Worm (Caenorhabditis elegans) whole organism, L4 larva: ENCODE data around the gene C18D11.10.
A peak's percentile ranks its signal among the peaks of the same experiment; 100 is the strongest.

Source experiments
- F10B5.3 ChIP-seq: sonication (generic microtip); optimal IDR thresholded peaks from 2 replicates; lab custom pipeline; 2016; ENCODE audit warnings: mild to moderate bottlenecking, missing genetic modification characterization, missing compliant biosample characterization
- F26F4.8 ChIP-seq: fragments of 200-800 bp; sonication (Bioruptor generic); conservative IDR thresholded peaks from 2 replicates; pipeline ENCODE4 v1.3.6; 2022; ENCODE audit warnings: missing genetic modification characterization, missing compliant biosample characterization
- T26A8.4 ChIP-seq: fragments of 200-800 bp; sonication (Bioruptor generic); IDR thresholded peaks from 2 replicates; pipeline ENCODE4 v1.3.6; 2022; ENCODE audit warnings: missing genetic modification characterization, missing compliant biosample characterization
- Y5F2A.4 ChIP-seq: fragments of 200-800 bp; sonication (Bioruptor generic); optimal IDR thresholded peaks from 2 replicates; lab custom pipeline; 2018; ENCODE audit warnings: mild to moderate bottlenecking, missing genetic modification characterization, missing compliant biosample characterization
- arid-1 ChIP-seq: fragments of 200-800 bp; sonication (Bioruptor generic); conservative IDR thresholded peaks from 2 replicates; pipeline ENCODE4 v1.3.6; 2022; ENCODE audit warnings: missing genetic modification reagents, missing genetic modification characterization, missing compliant biosample characterization
- daf-16 ChIP-seq, 3 experiments: sonication (generic microtip); optimal IDR thresholded peaks; 2 replicates each; lab custom pipeline; 2016 to 2017; ENCODE audit warnings: missing genetic modification characterization in 3 of 3, missing genetic modification reagents in 3 of 3, mild to moderate bottlenecking in 2 of 3, missing compliant biosample characterization in 2 of 3, missing biosample characterization in 1 of 3, moderate library complexity in 1 of 3
- dmd-8 ChIP-seq: fragments of 200-800 bp; sonication (Bioruptor generic); IDR thresholded peaks from 2 replicates; pipeline ENCODE4 v1.3.6; 2022; ENCODE audit warnings: missing genetic modification characterization, missing compliant biosample characterization
- fkh-10 ChIP-seq: fragments of 150-350 bp; optimal IDR thresholded peaks from 2 replicates; lab custom pipeline; 2014; ENCODE audit warnings: missing biosample characterization, missing genetic modification reagents, missing genetic modification characterization
- gei-8 ChIP-seq: fragments of 200-800 bp; sonication (Bioruptor generic); optimal IDR thresholded peaks from 2 replicates; lab custom pipeline; 2018; ENCODE audit warnings: mild to moderate bottlenecking, missing genetic modification characterization, missing compliant biosample characterization
- hlh-11 ChIP-seq: fragments of 200-800 bp; sonication (Bioruptor generic); optimal IDR thresholded peaks from 2 replicates; lab custom pipeline; 2018; ENCODE audit warnings: mild to moderate bottlenecking, missing genetic modification characterization, missing compliant biosample characterization
- hmg-1.1 ChIP-seq: fragments of 200-800 bp; sonication (Bioruptor generic); IDR thresholded peaks from 2 replicates; pipeline ENCODE4 v1.3.6; 2022; ENCODE audit warnings: missing genetic modification reagents, missing genetic modification characterization, missing compliant biosample characterization
- jun-1 ChIP-seq: fragments of 150-350 bp; optimal IDR thresholded peaks from 2 replicates; lab custom pipeline; 2014; ENCODE audit warnings: missing biosample characterization, missing genetic modification reagents, missing genetic modification characterization
- lin-15B ChIP-seq: fragments of 150-350 bp; sonication (generic microtip); optimal IDR thresholded peaks from 3 replicates; lab custom pipeline; 2014; ENCODE audit warnings: missing biosample characterization, missing genetic modification characterization
- lin-38 ChIP-seq: fragments of 200-800 bp; sonication (Bioruptor generic); IDR thresholded peaks from 2 replicates; pipeline ENCODE4 v1.3.6; 2022; ENCODE audit warnings: missing genetic modification reagents, missing genetic modification characterization, missing compliant biosample characterization
- mdt-29 ChIP-seq: fragments of 200-800 bp; sonication (Bioruptor generic); IDR thresholded peaks from 2 replicates; pipeline ENCODE4 v1.3.6; 2022; ENCODE audit warnings: missing genetic modification reagents, missing genetic modification characterization, missing compliant biosample characterization
- mxl-2 ChIP-seq: fragments of 200-800 bp; sonication (Bioruptor generic); conservative IDR thresholded peaks from 2 replicates; pipeline ENCODE4 v1.3.6; 2022; ENCODE audit warnings: missing genetic modification reagents, missing genetic modification characterization, missing compliant biosample characterization
- nhr-28 ChIP-seq: fragments of 150-350 bp; optimal IDR thresholded peaks from 2 replicates; lab custom pipeline; 2014; ENCODE audit warnings: missing biosample characterization, missing genetic modification characterization
- nhr-41 ChIP-seq: fragments of 200-800 bp; sonication (Bioruptor generic); IDR thresholded peaks from 2 replicates; pipeline ENCODE4 v1.3.6; 2022; ENCODE audit warnings: missing genetic modification reagents, missing genetic modification characterization, missing compliant biosample characterization
- nhr-42 ChIP-seq: fragments of 200-800 bp; sonication (Bioruptor generic); IDR thresholded peaks from 2 replicates; pipeline ENCODE4 v1.3.6; 2022; ENCODE audit warnings: missing genetic modification characterization, missing compliant biosample characterization
- pha-4 ChIP-seq, 2 experiments: fragments of 150-350 bp in 1 of 2; fragments of 200-800 bp in 1 of 2; sonication (Bioruptor generic) in 1 of 2; IDR thresholded peaks in 1 of 2; optimal IDR thresholded peaks in 1 of 2; 2 replicates each; pipeline versions ENCODE4 v1.3.6 to Lab custom; 2014 to 2022; ENCODE audit warnings: missing genetic modification characterization in 2 of 2, missing genetic modification reagents in 2 of 2, missing biosample characterization in 1 of 2, missing compliant biosample characterization in 1 of 2
- rbr-2 ChIP-seq: sonication (generic microtip); optimal IDR thresholded peaks from 2 replicates; lab custom pipeline; 2016; ENCODE audit warnings: missing genotype, missing genetic modification characterization, missing compliant biosample characterization
- set-16 ChIP-seq: fragments of 200-800 bp; sonication (Bioruptor generic); IDR thresholded peaks from 2 replicates; pipeline ENCODE4 v1.3.6; 2022; ENCODE audit warnings: missing genetic modification reagents, missing genetic modification characterization, missing compliant biosample characterization
- snpc-1.2 ChIP-seq: fragments of 200-800 bp; sonication (Bioruptor generic); IDR thresholded peaks from 2 replicates; pipeline ENCODE4 v1.3.6; 2022; ENCODE audit warnings: missing genetic modification reagents, missing genetic modification characterization, missing compliant biosample characterization
- spr-1 ChIP-seq: sonication (generic microtip); optimal IDR thresholded peaks from 2 replicates; lab custom pipeline; 2016; ENCODE audit warnings: mild to moderate bottlenecking, missing genetic modification characterization, missing compliant biosample characterization
- tra-1 ChIP-seq: fragments of 200-800 bp; sonication (Bioruptor generic); IDR thresholded peaks from 2 replicates; pipeline ENCODE4 v1.3.6; 2022; ENCODE audit warnings: missing genetic modification reagents, missing genetic modification characterization, missing compliant biosample characterization
- unc-130 ChIP-seq: sonication (generic microtip); optimal IDR thresholded peaks from 2 replicates; lab custom pipeline; 2016; ENCODE audit warnings: missing genetic modification reagents, missing genetic modification characterization, missing compliant biosample characterization
- unc-62 ChIP-seq, 3 experiments: fragments of 150-350 bp in 1 of 3; sonication (generic microtip); optimal IDR thresholded peaks in 2 of 3; peaks in 1 of 3; 1 replicate in 1 of 3; 2 replicates in 2 of 3; lab custom pipeline; 2014 to 2017; ENCODE audit warnings: missing biosample characterization in 3 of 3, missing genetic modification characterization in 3 of 3, missing genetic modification reagents in 3 of 3, missing genotype in 1 of 3
- zfp-2 ChIP-seq: sonication (generic microtip); optimal IDR thresholded peaks from 2 replicates; lab custom pipeline; 2016; ENCODE audit warnings: mild to moderate bottlenecking, missing genetic modification characterization, missing compliant biosample characterization

The C18D11.10 gene

DNA sequence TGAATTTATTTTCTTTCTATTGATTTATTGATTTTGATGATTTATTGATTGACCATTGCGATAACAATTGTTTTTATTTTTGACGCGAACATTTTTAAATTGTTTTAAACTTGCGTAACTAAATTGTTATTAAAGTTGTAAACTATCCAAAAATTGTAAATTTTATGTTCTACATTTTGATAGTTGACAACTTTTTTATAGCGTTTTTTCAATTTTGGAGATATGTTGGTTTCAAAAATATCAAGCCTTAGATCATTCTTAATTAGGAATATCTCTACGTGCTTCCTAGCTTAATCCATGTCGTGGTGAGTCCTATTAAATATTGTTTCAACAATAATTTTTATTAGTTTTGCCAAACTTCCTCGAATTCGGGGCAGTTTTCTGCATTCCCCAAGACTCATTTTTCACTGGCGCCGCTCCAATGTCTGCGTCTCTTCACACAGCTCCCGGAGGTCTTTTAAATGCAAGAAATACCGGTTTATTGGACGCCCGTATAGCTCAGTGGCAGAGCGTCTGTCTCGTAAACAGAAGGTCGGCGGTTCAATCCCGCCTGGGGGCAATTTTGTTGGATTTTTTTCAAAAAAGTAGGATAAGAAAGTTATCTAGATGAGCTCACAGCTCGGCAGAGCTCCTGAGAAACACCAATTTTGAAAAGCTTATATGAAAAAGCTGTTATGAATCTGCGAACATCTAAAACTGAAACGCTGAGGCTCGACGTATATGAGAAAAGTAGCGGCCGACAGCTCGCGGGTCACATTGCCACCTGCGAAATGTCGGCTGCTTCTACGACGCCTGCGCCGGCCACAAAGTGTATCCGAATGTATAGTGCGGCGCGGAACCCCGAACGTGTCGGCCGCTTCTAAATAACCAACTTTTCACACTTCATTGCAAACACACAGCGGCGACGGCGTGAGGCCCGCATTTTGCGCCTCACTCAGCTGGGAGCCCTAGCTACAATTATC, 14.9 kb upstream of the C18D11.10 start, which contains the start of gene C24H11.2 (continued):
- TF ChIP-seq snpc-1.2 (GFP tag; lab: Robert Waterston, UW) (peak; percentile 79), mxl-2 (GFP tag; lab: Robert Waterston, UW) (peak; percentile 75), daf-16 (GFP tag; optimal IDR thresholded peaks at IDR 0.05; lab: Kevin White, UChicago) (peak; percentile 59 to 85), daf-16 (tag; optimal IDR thresholded peaks at IDR 0.05; lab: Kevin White, UChicago) (peak; percentile 75), nhr-28 (tag; lab: Kevin White, UChicago) (peak; percentile 1), F26F4.8 (peak; percentile 96), lin-38 (GFP tag; lab: Robert Waterston, UW) (peak; percentile 83), Y5F2A.4 (GFP tag; lab: Kevin White, UChicago) (peak; percentile 58), nhr-41 (GFP tag; lab: Robert Waterston, UW) (peak; percentile 80), unc-130 (peak; percentile 1), mdt-29 (0 out of 2 replicates have a peak, but pooled peaks have one; percentile 21), rbr-2 (tag; lab: Kevin White, UChicago) (peak; percentile 68), gei-8 (GFP tag; lab: Kevin White, UChicago) (peak; percentile 30), arid-1 (GFP tag; lab: Robert Waterston, UW) (peak; percentile 74), F10B5.3 (tag; lab: Kevin White, UChicago) (peak; percentile 44)

DNA sequence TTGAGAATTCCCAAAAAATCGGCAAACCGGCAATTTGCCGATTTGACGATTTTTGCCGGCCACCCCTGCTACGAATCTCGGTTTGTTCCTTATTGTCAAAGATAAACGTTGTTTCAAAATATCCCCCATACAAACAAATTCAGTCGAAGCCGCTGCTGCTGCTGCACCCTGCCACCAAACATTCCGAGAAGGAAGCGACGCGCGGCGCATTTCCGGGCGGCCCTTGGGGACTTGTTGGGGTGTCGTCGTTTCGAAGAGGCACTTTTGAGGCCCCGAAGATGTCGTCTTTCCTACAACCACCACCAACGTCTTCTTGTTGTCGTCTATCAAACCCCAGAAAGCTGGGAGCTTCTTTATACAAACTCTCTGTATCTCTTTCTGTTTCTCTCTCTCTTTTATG, 13.1 kb upstream of the C18D11.10 start:
- TF ChIP-seq hmg-1.1 (GFP tag; lab: Robert Waterston, UW): 0 out of 2 replicates have a peak, but pooled peaks have one; percentile 32
- TF ChIP-seq spr-1: no peak
- peak; percentile 72 for TF ChIP-seq set-16 (GFP tag; lab: Robert Waterston, UW)

DNA sequence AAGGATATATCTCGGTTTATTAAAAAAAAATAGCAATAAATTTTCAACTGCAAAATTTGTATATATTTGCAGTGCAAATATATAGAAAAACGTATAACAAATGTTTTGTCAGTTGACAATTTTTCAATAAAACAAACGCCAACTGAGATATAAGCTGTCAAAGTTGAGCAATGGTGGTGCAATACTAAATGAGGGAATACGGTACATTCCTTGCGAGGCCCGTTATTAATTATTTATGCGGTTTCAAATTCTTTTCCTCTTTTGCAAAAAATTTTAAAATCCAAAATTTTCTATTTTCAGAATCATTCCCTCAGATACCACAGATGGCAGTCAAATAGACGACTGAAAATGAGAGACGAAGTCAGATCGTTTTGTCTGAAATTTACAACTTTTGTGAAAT, 12.1 kb upstream of the C18D11.10 start, which contains the start of gene twk-39:
twk-39 (plus strand) TSS at position 301 of the 400 bp plus-strand sequence.
- TF ChIP-seq mxl-2 (GFP tag; lab: Robert Waterston, UW) (no peak), lin-38 (GFP tag; lab: Robert Waterston, UW) (no peak), lin-15B (tag; lab: Kevin White, UChicago) (no peak), pha-4 (GFP tag; IDR thresholded peaks at IDR 0.05; lab: Robert Waterston, UW) (no peak), pha-4 (tag; optimal IDR thresholded peaks at IDR 0.05; lab: Kevin White, UChicago) (no peak), nhr-42 (GFP tag; lab: Robert Waterston, UW) (no peak), zfp-2 (tag; lab: Kevin White, UChicago) (no peak), jun-1 (tag; lab: Kevin White, UChicago) (no peak), tra-1 (GFP tag; lab: Robert Waterston, UW) (no peak), dmd-8 (GFP tag; lab: Robert Waterston, UW) (no peak), fkh-10 (no peak), hlh-11 (tag; lab: Kevin White, UChicago) (no peak)

DNA sequence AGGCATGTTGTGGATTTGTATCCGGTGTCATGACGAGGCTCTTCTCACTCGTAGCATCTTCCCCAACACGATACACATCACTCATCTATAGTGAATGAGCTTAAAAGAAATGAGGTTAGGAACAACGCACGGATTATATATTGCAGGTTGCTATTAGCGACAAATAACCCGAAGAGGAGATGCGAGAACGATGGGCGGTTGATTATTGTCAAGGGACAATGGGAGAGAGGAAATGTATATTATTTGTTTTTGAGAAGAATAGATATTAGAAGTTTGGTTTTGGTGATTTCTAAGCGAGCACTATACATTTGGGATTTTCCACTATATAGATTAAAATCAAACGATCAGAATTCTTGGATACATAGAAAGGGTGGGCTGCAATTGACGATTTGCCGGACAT, 823 bp upstream of the C18D11.10 start, which contains the start of gene C18D11.7:
C18D11.7 (minus strand) TSS at position 101 of the 400 bp plus-strand sequence.
- TF ChIP-seq unc-62 (GFP tag; optimal IDR thresholded peaks at IDR 0.05 in 1 of 2; lab: Kevin White, UChicago): peak in 1 of 2 experiments; percentile 2
- TF ChIP-seq unc-62 (tag; optimal IDR thresholded peaks at IDR 0.05; lab: Kevin White, UChicago): no peak
- TF ChIP-seq tra-1 (GFP tag; lab: Robert Waterston, UW): no peak

DNA sequence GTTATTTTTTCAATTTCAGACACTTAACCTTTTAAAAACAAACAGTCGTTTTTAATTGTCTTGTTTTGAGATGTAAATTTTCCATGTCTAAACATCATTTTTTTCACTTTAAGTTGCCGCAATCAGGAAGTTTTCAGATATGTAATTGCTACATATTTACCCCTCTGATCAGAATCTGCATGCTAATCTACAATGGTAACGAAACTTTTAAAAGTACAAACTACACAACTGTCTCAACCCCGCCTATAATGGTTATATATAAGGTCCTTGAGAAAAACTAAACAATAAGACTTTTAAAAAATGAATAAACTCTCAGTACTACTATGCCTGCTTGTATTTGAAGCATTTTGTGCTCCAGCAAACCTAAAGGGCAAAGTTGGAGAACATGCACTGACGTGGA, 1.3 kb downstream of the C18D11.10 start, which contains the start of gene C18D11.9:
C18D11.9 (plus strand) TSS at position 301 of the 400 bp plus-strand sequence.
- TF ChIP-seq T26A8.4 (GFP tag; lab: Robert Waterston, UW): no peak
- TF ChIP-seq, all 104 proteins: peak for 0
